Fruit fly (Drosophila melanogaster) whole organism, pupa: Measurements from ENCODE around the gene CG5890.

Experiments
- CG34367 ChIP-seq: fragments of 200-800 bp; sonication (Bioruptor generic); optimal IDR thresholded peaks from 2 replicates; lab custom pipeline; 2018; ENCODE audit warnings: missing biosample characterization, mild to moderate bottlenecking, missing genetic modification characterization
- CG4496 ChIP-seq: fragments of 200-800 bp; sonication (Bioruptor generic); IDR thresholded peaks from 3 replicates; pipeline ENCODE4 v1.3.6; 2022; ENCODE audit warnings: missing biosample characterization, missing genetic modification characterization
- CG8159 ChIP-seq: fragments of 200-800 bp; sonication (Bioruptor generic); optimal IDR thresholded peaks from 3 replicates; lab custom pipeline; 2018; ENCODE audit warnings: missing biosample characterization, mild to moderate bottlenecking, missing genetic modification characterization, moderate library complexity
- D1 ChIP-seq: fragments of 200-800 bp; sonication (Bioruptor generic); optimal IDR thresholded peaks from 2 replicates; lab custom pipeline; 2018; ENCODE audit warnings: missing biosample characterization, mild to moderate bottlenecking, missing genetic modification characterization, moderate library complexity
- EcR ChIP-seq: fragments of 200-800 bp; sonication (Bioruptor generic); optimal IDR thresholded peaks from 3 replicates; lab custom pipeline; 2019; ENCODE audit warnings: missing biosample characterization, missing genetic modification characterization, mild to moderate bottlenecking, moderate library complexity, missing genetic modification reagents
- Pif1A ChIP-seq: fragments of 200-800 bp; sonication (Bioruptor generic); optimal IDR thresholded peaks from 3 replicates; lab custom pipeline; 2016; ENCODE audit warnings: missing biosample characterization, missing genetic modification characterization
- Snoo ChIP-seq: fragments of 200-800 bp; sonication (Bioruptor generic); optimal IDR thresholded peaks from 3 replicates; lab custom pipeline; 2017; ENCODE audit warnings: missing biosample characterization, mild to moderate bottlenecking, missing genetic modification characterization, inconsistent platforms
- fd96Ca ChIP-seq: fragments of 200-800 bp; sonication (Bioruptor generic); IDR thresholded peaks from 3 replicates; pipeline ENCODE4 v1.3.6; 2022; ENCODE audit warnings: missing biosample characterization, missing genetic modification characterization

dm6 chr3R:25870389-25870788 lies 14.4 kb downstream of the CG5890 start:
- TF ChIP-seq EcR (GFP tag; lab: Kevin White, UChicago), result no peak
- no peak for TF ChIP-seq CG8159 (tag; lab: Kevin White, UChicago)
- no peak for TF ChIP-seq fd96Ca
- TF ChIP-seq Pif1A (GFP tag; lab: Kevin White, UChicago), result no peak
- TF ChIP-seq D1 (tag; lab: Kevin White, UChicago), result no peak
- no peak for TF ChIP-seq CG4496
- TF ChIP-seq Snoo (tag; lab: Kevin White, UChicago), result no peak
- no peak for TF ChIP-seq CG34367 (tag; lab: Kevin White, UChicago)
